Worm (Caenorhabditis elegans) whole organism, L3 larva: ENCODE data around the gene dib-1.

Experiments used
- R02D3.7 ChIP-seq: fragments of 150-350 bp; optimal IDR thresholded peaks from 2 replicates; lab custom pipeline; 2014; ENCODE audit warnings: missing biosample characterization, missing genetic modification characterization
- ceh-28 ChIP-seq: fragments of 150-350 bp; optimal IDR thresholded peaks from 2 replicates; lab custom pipeline; 2014; ENCODE audit warnings: missing biosample characterization, missing genetic modification reagents, missing genetic modification characterization
- fos-1 ChIP-seq: fragments of 150-350 bp; optimal IDR thresholded peaks from 2 replicates; lab custom pipeline; 2014; ENCODE audit warnings: missing biosample characterization, missing genetic modification characterization
- jun-1 ChIP-seq: fragments of 150-350 bp; optimal IDR thresholded peaks from 2 replicates; lab custom pipeline; 2014; ENCODE audit warnings: missing biosample characterization, missing genetic modification reagents, missing genetic modification characterization
- nfya-1 ChIP-seq: sonication (generic microtip); optimal IDR thresholded peaks from 2 replicates; lab custom pipeline; 2017; ENCODE audit warnings: missing genetic modification characterization, mild to moderate bottlenecking, missing compliant biosample characterization, antibody characterized with exemption, moderate library complexity; ENCODE audit not compliant: insufficient read depth
- nhr-11 ChIP-seq: fragments of 150-350 bp; optimal IDR thresholded peaks from 2 replicates; lab custom pipeline; 2014; ENCODE audit warnings: missing biosample characterization, missing genetic modification characterization
- nhr-77 ChIP-seq: fragments of 150-350 bp; optimal IDR thresholded peaks from 2 replicates; lab custom pipeline; 2014; ENCODE audit warnings: missing biosample characterization, missing genetic modification characterization
- sea-2 ChIP-seq: fragments of 150-350 bp; sonication (generic microtip); optimal IDR thresholded peaks from 4 replicates; lab custom pipeline; 2014; ENCODE audit warnings: missing biosample characterization, missing genetic modification reagents, missing genetic modification characterization

- TF ChIP-seq ceh-28 (no peak), R02D3.7 (tag; lab: Kevin White, UChicago) (no peak), nhr-77 (tag; lab: Kevin White, UChicago) (no peak), nhr-11 (no peak), nfya-1 (tag; lab: Kevin White, UChicago) (peak; percentile 79), jun-1 (peak; percentile 53), fos-1 (tag; lab: Kevin White, UChicago) (no peak), sea-2 (GFP tag; lab: Kevin White, UChicago) (no peak)
Observed at ce11 chrIV:2928409-2928808, 37.7 kb downstream of the dib-1 start, which contains the start of gene manf-1.
